Worm (Caenorhabditis elegans): ENCODE results near the gene math-13.
"Not testable (repeated sequence)": the region's sequence is repeated elsewhere in the genome, so short reads cannot be mapped to it uniquely, and the experiment has no call there.

math-13 gene

DNA sequence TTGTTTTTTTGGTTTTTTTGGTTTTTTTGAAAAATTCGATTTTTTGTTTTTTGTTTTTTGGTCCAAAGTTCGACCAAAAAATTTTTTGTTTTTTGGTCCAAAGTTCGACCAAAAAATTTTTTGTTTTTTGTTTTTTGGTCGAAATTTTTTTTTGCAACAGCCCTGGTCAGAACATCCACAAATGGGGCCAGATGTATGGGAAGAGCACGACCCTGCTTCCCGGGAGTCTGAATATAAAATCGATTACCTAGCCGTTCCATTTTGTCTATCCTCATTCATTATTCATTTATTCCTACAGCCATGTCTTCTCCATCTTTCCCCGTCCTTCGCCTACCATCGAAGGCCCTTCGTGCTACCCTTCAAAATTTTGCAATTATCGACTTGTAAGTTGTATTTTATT is 21.7 kb upstream of the math-13 start, which contains the start of gene fbxb-95:
TSS of gene fbxb-95 (plus strand) at position 301 of the 400 bp plus-strand sequence.
- not testable (repeated sequence) for TF ChIP-seq pha-4 (GFP tag; IDR thresholded peaks at IDR 0.05); pha-4 (tag; optimal IDR thresholded peaks at IDR 0.05); F10B5.3 (tag; optimal IDR thresholded peaks at IDR 0.05); T26A8.4 (GFP tag; IDR thresholded peaks at IDR 0.05)

DNA sequence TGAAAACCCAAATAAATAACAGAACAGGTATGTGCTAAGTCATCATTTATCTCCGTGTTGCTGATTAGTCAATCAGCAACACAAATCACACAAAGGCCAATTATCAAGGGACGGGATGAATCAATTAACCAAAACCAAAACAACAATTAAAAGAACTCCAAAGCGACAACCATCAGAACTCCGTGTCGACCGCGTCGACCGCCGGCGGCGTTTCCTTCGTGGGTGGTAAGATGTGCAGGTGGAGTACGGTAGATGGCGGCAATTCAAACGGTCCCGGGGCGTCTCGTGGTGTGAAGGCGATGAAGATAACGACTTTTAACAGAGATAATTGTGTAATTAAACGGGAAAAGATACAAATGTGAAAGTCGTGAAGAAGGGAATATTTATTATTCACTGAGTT is 20.3 kb upstream of the math-13 start:
- peak; percentile 99 for TF ChIP-seq tra-1 (GFP tag; IDR thresholded peaks at IDR 0.05)
- 0 out of 2 replicates have a peak, but pooled peaks have one; percentile 12 for TF ChIP-seq set-16 (GFP tag; IDR thresholded peaks at IDR 0.05)

DNA sequence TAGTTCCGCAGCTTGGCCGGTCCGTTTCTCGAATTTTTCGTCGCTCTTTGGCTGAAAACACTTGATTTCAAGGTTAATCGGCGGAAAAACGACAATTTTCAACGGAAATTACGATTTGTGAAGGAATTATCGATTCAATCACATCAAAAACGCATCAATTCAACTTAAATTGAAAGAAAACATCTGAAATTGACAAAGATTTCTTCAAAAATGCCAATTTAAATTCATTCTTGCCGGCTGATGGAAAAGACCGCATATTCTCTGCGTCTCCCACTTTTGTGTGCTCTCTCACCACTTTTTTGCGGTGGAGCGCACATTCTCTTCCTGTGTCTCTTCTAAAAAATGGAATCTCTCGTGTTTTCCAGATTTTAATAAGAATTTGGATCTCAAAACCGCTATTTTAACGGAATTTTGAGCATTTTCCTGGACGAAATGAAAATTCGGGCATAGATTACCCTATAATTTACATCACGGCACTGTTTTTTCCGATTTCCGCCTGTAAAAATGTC is 14.4 kb upstream of the math-13 start, which contains the start of gene C16C4.18:
TSS of gene C16C4.18 (minus strand) at position 51 of the 509 bp plus-strand sequence.
- not testable (repeated sequence) for TF ChIP-seq ces-1 (GFP tag; optimal IDR thresholded peaks at IDR 0.05); T26A8.4 (GFP tag; IDR thresholded peaks at IDR 0.05); mxl-2 (GFP tag; conservative IDR thresholded peaks at IDR 0.05)

DNA sequence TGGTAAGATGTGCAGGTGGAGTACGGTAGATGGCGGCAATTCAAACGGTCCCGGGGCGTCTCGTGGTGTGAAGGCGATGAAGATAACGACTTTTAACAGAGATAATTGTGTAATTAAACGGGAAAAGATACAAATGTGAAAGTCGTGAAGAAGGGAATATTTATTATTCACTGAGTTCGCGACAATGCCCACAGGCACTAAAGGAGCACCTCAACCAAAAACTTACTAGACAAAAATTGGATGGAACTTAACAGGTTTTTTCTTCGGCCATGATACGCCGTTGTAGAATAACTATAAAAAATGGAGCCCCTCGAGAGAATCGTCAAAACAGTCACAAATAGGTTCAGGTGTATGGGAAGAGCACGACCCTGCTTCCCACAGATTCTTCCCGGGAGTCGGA is 13.4 kb upstream of the math-13 start, which contains the start of gene fbxb-98:
TSS of gene fbxb-98 (plus strand) at position 301 of the 400 bp plus-strand sequence.
- TF ChIP-seq R02D3.7 (tag; optimal IDR thresholded peaks at IDR 0.05); mes-2 (tag; optimal IDR thresholded peaks at IDR 0.05; ENCODE audit: poor library complexity, severe bottlenecking); Y105C5A.15 (GFP tag; IDR thresholded peaks at IDR 0.05): not testable (repeated sequence)

DNA sequence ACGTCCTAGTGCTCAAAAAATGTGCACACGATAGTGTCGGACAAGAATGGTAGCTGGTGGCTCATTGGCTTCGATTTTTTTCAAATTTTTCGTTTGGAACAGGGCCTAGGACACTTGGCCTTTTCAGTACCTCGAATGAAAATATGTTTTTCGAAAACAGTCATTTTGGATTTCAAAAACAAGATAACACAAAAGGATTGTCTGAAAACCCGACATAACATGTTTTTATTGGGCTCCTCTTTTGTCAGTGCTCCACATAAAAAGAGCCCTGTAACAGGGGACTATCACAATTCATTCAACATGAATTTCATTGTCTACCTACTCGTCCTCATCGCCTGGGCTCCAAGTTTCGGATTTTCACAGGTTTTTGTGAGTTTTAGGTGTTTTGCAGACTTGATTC is 11.5 kb upstream of the math-13 start, which contains the start of gene C16C4.17:
TSS of gene C16C4.17 (plus strand) at position 301 of the 400 bp plus-strand sequence.
- no peak for TF ChIP-seq nhr-41 (GFP tag; IDR thresholded peaks at IDR 0.05)
- no peak for TF ChIP-seq lin-1 (GFP tag; IDR thresholded peaks at IDR 0.05)
- TF ChIP-seq zip-11 (GFP tag; IDR thresholded peaks at IDR 0.05), result no peak
- TF ChIP-seq zip-2 (tag; optimal IDR thresholded peaks at IDR 0.05), result no peak
- TF ChIP-seq lsy-2 (tag; optimal IDR thresholded peaks at IDR 0.05), result no peak

DNA sequence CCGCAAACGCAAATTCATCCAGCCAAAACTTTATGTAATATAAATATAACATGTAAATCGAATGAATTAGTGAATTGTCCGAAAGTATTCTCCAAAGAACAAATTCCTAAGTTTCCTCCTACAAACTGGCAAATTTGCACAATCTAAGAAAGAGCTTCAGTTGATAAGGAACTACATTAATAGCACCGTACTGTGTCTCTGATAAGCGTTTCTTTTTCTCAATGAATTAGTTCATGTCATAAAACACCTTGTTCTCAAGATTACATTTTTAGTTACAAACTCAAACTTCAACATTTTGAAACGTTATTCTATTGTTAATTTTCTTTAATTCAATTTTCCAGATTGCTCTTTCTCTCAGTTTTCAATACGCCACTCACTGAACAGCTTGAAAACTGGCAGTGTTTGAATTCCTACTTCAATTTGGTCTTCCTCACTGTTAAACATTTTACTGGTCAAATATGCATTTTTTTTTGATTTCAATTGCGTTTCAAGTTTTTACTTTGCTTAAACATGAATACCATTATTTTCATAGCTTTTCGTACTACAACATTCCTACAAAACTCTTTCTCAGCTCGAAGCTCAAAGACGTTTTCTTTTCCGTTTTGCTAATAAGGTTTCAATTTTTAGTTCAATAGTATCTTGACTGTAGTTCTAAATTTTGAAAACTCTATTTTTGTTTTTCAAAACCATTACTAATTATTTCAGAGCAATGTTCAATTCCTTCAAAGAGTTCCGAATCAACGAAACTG is 9.9 kb upstream of the math-13 start, which contains the start of gene math-15:
TSS of gene math-15 (plus strand) at position 699 of the 749 bp plus-strand sequence.
- TF ChIP-seq mes-2 (tag; optimal IDR thresholded peaks at IDR 0.05; ENCODE audit: poor library complexity, severe bottlenecking) (no peak), pqm-1 (tag; optimal IDR thresholded peaks at IDR 0.05) (peak; percentile 72), F44E2.7 (GFP tag; IDR thresholded peaks at IDR 0.05) (no peak), nhr-28 (tag; optimal IDR thresholded peaks at IDR 0.05) (peak; percentile 53)

DNA sequence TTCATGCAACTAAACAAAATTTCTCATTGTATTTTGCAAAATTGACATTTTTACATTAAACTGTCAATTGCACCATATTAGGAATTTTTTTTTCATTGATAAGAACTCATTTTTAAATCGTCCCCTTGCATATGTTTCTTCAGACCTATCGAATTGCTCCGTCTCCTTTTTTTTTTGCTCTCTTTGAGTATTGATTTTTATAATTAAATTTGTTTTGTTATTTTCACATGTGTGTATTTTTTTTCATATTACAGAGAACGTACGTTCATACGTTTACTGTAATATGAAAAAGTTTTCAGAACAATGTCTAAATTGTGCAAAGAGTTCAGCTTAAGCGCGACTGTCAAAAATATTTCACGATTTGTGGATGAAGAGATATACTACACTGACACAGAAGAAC is 6.6 kb upstream of the math-13 start, which contains the start of gene math-14:
TSS of gene math-14 (plus strand) at position 301 of the 400 bp plus-strand sequence.
- TF ChIP-seq daf-16 (GFP tag; optimal IDR thresholded peaks at IDR 0.05) (no peak), daf-16 (tag; optimal IDR thresholded peaks at IDR 0.05) (peak; percentile 24), spr-1 (tag; optimal IDR thresholded peaks at IDR 0.05) (no peak), nhr-28 (tag; optimal IDR thresholded peaks at IDR 0.05) (no peak), unc-62 (GFP tag; optimal IDR thresholded peaks at IDR 0.05 in 1 of 2) (no peak), unc-62 (tag; optimal IDR thresholded peaks at IDR 0.05) (no peak)

Data from whole organism, L4 larva.